Worm (Caenorhabditis elegans) whole organism, L1 larva: ENCODE measurements around the gene ftr-1.

Experiments
- C34B4.2 ChIP-seq: sonication (generic microtip); optimal IDR thresholded peaks from 2 replicates; lab custom pipeline; 2017; ENCODE audit warnings: mild to moderate bottlenecking, missing genetic modification characterization, missing compliant biosample characterization
- ama-1 ChIP-seq: fragments of 150-350 bp; optimal IDR thresholded peaks from 2 replicates; lab custom pipeline; 2014
- blmp-1 ChIP-seq: fragments of 150-350 bp; optimal IDR thresholded peaks from 2 replicates; lab custom pipeline; 2014; ENCODE audit warnings: missing biosample characterization, missing genetic modification characterization
- ceh-88 ChIP-seq: fragments of 200-800 bp; sonication (Bioruptor generic); IDR thresholded peaks from 2 replicates; pipeline ENCODE4 v1.3.6; 2022; ENCODE audit warnings: missing genetic modification characterization, missing compliant biosample characterization
- efl-1 ChIP-seq, 4 experiments: fragments of 150-350 bp; optimal IDR thresholded peaks in 3 of 4; peaks in 1 of 4; 1 replicate in 1 of 4; 2 replicates in 3 of 4; lab custom pipeline; 2014; ENCODE audit warnings: missing biosample characterization in 2 of 4, missing genetic modification characterization in 2 of 4, missing genetic modification reagents in 2 of 4
- efl-3 ChIP-seq: fragments of 200-800 bp; sonication (Bioruptor generic); optimal IDR thresholded peaks from 2 replicates; lab custom pipeline; 2018; ENCODE audit warnings: mild to moderate bottlenecking, missing genetic modification characterization, missing compliant biosample characterization
- egl-27 ChIP-seq, 2 experiments: fragments of 150-350 bp in 1 of 2; sonication (generic microtip); optimal IDR thresholded peaks; 3 replicates each; lab custom pipeline; 2017 to 2018; ENCODE audit warnings: missing biosample characterization in 2 of 2, missing genetic modification characterization in 2 of 2, missing genetic modification reagents in 2 of 2
- elt-2 ChIP-seq: sonication (generic microtip); optimal IDR thresholded peaks from 2 replicates; lab custom pipeline; 2016; ENCODE audit warnings: missing genetic modification characterization, mild to moderate bottlenecking, inconsistent platforms, missing compliant biosample characterization, missing genetic modification reagents
- elt-3 ChIP-seq, 6 experiments: fragments of 150-350 bp in 1 of 6; sonication (generic microtip); optimal IDR thresholded peaks; 2 replicates each; lab custom pipeline; 2017 to 2018; ENCODE audit warnings: missing biosample characterization in 6 of 6, missing genetic modification characterization in 6 of 6, inconsistent platforms in 1 of 6
- fkh-10 ChIP-seq: sonication (generic microtip); optimal IDR thresholded peaks from 2 replicates; lab custom pipeline; 2017; ENCODE audit warnings: missing biosample characterization, missing genetic modification reagents, missing genetic modification characterization
- fkh-4 ChIP-seq: sonication (generic microtip); optimal IDR thresholded peaks from 2 replicates; lab custom pipeline; 2016; ENCODE audit warnings: missing compliant biosample characterization, missing genetic modification characterization, borderline replicate concordance
- grh-1 ChIP-seq: fragments of 200-800 bp; sonication (Bioruptor generic); IDR thresholded peaks from 2 replicates; pipeline ENCODE4 v1.3.6; 2022; ENCODE audit warnings: missing genetic modification reagents, missing genetic modification characterization, missing compliant biosample characterization
- hlh-17 ChIP-seq: fragments of 200-800 bp; sonication (Bioruptor generic); optimal IDR thresholded peaks from 2 replicates; lab custom pipeline; 2018; ENCODE audit warnings: missing genetic modification characterization, mild to moderate bottlenecking, missing compliant biosample characterization, moderate library complexity, borderline replicate concordance
- hpl-2 ChIP-seq: fragments of 150-350 bp; optimal IDR thresholded peaks from 2 replicates; lab custom pipeline; 2014; ENCODE audit warnings: missing biosample characterization, missing genetic modification reagents, missing genetic modification characterization
- irx-1 ChIP-seq: sonication (generic microtip); optimal IDR thresholded peaks from 2 replicates; lab custom pipeline; 2016; ENCODE audit warnings: missing genetic modification characterization, missing compliant biosample characterization
- jun-1 ChIP-seq: fragments of 150-350 bp; optimal IDR thresholded peaks from 2 replicates; lab custom pipeline; 2014; ENCODE audit warnings: missing biosample characterization, missing genetic modification reagents, missing genetic modification characterization
- lin-13 ChIP-seq: fragments of 150-350 bp; optimal IDR thresholded peaks from 2 replicates; lab custom pipeline; 2014; ENCODE audit warnings: missing biosample characterization, missing genetic modification reagents, missing genetic modification characterization
- lin-15B ChIP-seq: fragments of 150-350 bp; sonication (generic microtip); optimal IDR thresholded peaks from 3 replicates; lab custom pipeline; 2014; ENCODE audit warnings: missing biosample characterization, missing genetic modification characterization
- lin-35 ChIP-seq, 2 experiments: fragments of 150-350 bp; optimal IDR thresholded peaks; 2 replicates each; lab custom pipeline; 2014; ENCODE audit warnings: missing biosample characterization in 2 of 2, missing genetic modification characterization in 2 of 2, missing genetic modification reagents in 2 of 2
- lin-39 ChIP-seq: fragments of 150-350 bp; optimal IDR thresholded peaks from 2 replicates; lab custom pipeline; 2014; ENCODE audit warnings: missing biosample characterization, missing genetic modification reagents, missing genetic modification characterization
- lir-3 ChIP-seq: sonication (generic microtip); optimal IDR thresholded peaks from 2 replicates; lab custom pipeline; 2016; ENCODE audit warnings: mild to moderate bottlenecking, missing genetic modification characterization, moderate library complexity, missing compliant biosample characterization; ENCODE audit not compliant: poor library complexity
- mab-9 ChIP-seq: fragments of 200-800 bp; sonication (Bioruptor generic); IDR thresholded peaks from 2 replicates; pipeline ENCODE4 v1.3.6; 2022; ENCODE audit warnings: missing genetic modification reagents, missing genetic modification characterization, missing compliant biosample characterization
- mef-2 ChIP-seq: fragments of 150-350 bp; optimal IDR thresholded peaks from 2 replicates; lab custom pipeline; 2014; ENCODE audit warnings: missing biosample characterization, missing genetic modification characterization
- mep-1 ChIP-seq: fragments of 150-350 bp; optimal IDR thresholded peaks from 2 replicates; lab custom pipeline; 2014; ENCODE audit warnings: missing biosample characterization, missing genetic modification characterization
- nhr-12 ChIP-seq: sonication (generic microtip); optimal IDR thresholded peaks from 2 replicates; lab custom pipeline; 2017; ENCODE audit warnings: missing biosample characterization, missing genetic modification characterization
- nhr-19 ChIP-seq: fragments of 200-800 bp; sonication (Bioruptor generic); conservative IDR thresholded peaks from 2 replicates; pipeline ENCODE4 v1.3.6; 2022; ENCODE audit warnings: missing genetic modification characterization, missing compliant biosample characterization
- nhr-20 ChIP-seq: sonication (generic microtip); optimal IDR thresholded peaks from 2 replicates; lab custom pipeline; 2016; ENCODE audit warnings: mild to moderate bottlenecking, missing genetic modification characterization, missing compliant biosample characterization
- nhr-237 ChIP-seq: fragments of 150-350 bp; optimal IDR thresholded peaks from 2 replicates; lab custom pipeline; 2014; ENCODE audit warnings: missing biosample characterization, missing genetic modification characterization
- nhr-71 ChIP-seq: sonication (generic microtip); optimal IDR thresholded peaks from 2 replicates; lab custom pipeline; 2016; ENCODE audit warnings: mild to moderate bottlenecking, missing genetic modification characterization, moderate library complexity, missing compliant biosample characterization
- nhr-90 ChIP-seq: sonication (generic microtip); optimal IDR thresholded peaks from 2 replicates; lab custom pipeline; 2016; ENCODE audit warnings: mild to moderate bottlenecking, missing genetic modification characterization, missing compliant biosample characterization; ENCODE audit not compliant: poor library complexity
- pag-3 ChIP-seq: sonication (generic microtip); optimal IDR thresholded peaks from 2 replicates; lab custom pipeline; 2017; ENCODE audit warnings: missing genetic modification characterization, mild to moderate bottlenecking, missing compliant biosample characterization, antibody characterized with exemption, borderline replicate concordance; ENCODE audit not compliant: insufficient read depth
- pax-3 ChIP-seq: fragments of 200-800 bp; sonication (Bioruptor generic); optimal IDR thresholded peaks from 2 replicates; lab custom pipeline; 2018; ENCODE audit warnings: mild to moderate bottlenecking, missing genetic modification characterization, moderate library complexity, missing compliant biosample characterization
- pqm-1 ChIP-seq: sonication (generic microtip); optimal IDR thresholded peaks from 3 replicates; lab custom pipeline; 2017; ENCODE audit warnings: missing biosample characterization, missing genetic modification characterization
- snpc-4 ChIP-seq: fragments of 150-350 bp; optimal IDR thresholded peaks from 2 replicates; lab custom pipeline; 2014; ENCODE audit warnings: missing biosample characterization, missing genetic modification characterization
- snu-23 ChIP-seq: sonication (generic microtip); optimal IDR thresholded peaks from 2 replicates; lab custom pipeline; 2016; ENCODE audit warnings: missing genetic modification characterization, missing compliant biosample characterization
- tbx-2 ChIP-seq: sonication (generic microtip); optimal IDR thresholded peaks from 2 replicates; lab custom pipeline; 2016; ENCODE audit warnings: missing genetic modification characterization, missing compliant biosample characterization
- xbp-1 ChIP-seq: sonication (generic microtip); optimal IDR thresholded peaks from 2 replicates; lab custom pipeline; 2016; ENCODE audit warnings: missing genetic modification characterization, missing compliant biosample characterization
- ztf-4 ChIP-seq: fragments of 150-350 bp; optimal IDR thresholded peaks from 2 replicates; lab custom pipeline; 2014; ENCODE audit warnings: missing biosample characterization, missing genetic modification characterization

Gene ftr-1

ce11 chrV:20161781-20162289, 34.9 kb upstream of the ftr-1 start:
- TF ChIP-seq blmp-1 (tag; lab: Kevin White, UChicago) (no peak), irx-1 (tag; lab: Kevin White, UChicago) (no peak), pag-3 (no peak), nhr-12 (tag; lab: Kevin White, UChicago) (no peak), grh-1 (GFP tag; lab: Robert Waterston, UW) (no peak), lin-39 (tag; lab: Kevin White, UChicago) (no peak), fkh-4 (no peak), C34B4.2 (no peak), efl-3 (no peak), lir-3 (tag; lab: Kevin White, UChicago) (no peak)

DNA sequence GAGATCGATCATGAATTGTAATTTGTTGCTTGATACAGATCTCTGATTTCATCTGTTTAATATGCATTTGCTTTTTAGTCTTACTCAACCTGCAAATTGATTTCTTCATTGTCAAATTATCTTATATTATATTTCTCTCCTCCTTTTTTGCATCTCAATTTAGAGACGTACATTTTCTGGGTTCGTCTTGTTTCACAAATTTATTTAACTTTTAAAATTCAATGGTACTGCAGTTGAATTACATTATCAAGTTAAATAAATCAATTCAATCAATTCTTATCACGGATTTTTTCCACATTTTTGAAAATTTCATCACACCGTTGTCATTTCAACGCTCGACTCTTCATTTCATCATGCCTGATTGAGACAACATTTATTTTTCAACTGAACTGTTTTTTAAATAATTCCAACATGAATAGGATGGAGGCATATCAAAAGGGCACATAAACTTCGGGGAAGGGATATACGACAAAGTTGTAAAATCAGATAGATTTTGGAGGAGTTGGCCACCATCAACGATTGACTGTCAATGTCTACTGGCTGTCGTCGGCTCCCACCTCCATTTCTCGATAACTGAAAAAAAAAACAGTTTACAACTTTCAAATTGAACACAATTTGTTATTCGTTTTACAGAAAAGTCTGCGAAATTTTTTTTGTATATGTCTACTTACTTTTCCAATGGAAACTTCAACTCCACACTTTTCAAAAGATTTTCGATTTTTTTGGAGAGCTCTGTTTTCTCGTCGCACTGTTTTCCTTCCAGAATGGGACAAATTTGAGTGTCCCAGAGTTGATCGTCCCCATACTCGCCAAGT, 34.3 kb upstream of the ftr-1 start:
- TF ChIP-seq ama-1 (lab: Kevin White, UChicago) = peak; percentile 63
- TF ChIP-seq lin-13 = no peak
- no peak for TF ChIP-seq mep-1 (tag; lab: Kevin White, UChicago)
- peak in 1 of 2 experiments; percentile 60 for TF ChIP-seq lin-35 (GFP tag; optimal IDR thresholded peaks at IDR 0.05; lab: Kevin White, UChicago)
- peak; percentile 9 for TF ChIP-seq nhr-71 (tag; lab: Kevin White, UChicago)
- no peak for TF ChIP-seq snpc-4 (tag; lab: Kevin White, UChicago)
- TF ChIP-seq hpl-2 (GFP tag; lab: Kevin White, UChicago) = peak; percentile 51
- TF ChIP-seq tbx-2 (tag; lab: Kevin White, UChicago) = no peak
- no peak for TF ChIP-seq efl-1 (optimal IDR thresholded peaks at IDR 0.05; lab: Kevin White, UChicago)
- TF ChIP-seq efl-1 (GFP tag; optimal IDR thresholded peaks at IDR 0.05 in 1 of 2; lab: Kevin White, UChicago) = peak in 1 of 2 experiments; percentile 59
- no peak for TF ChIP-seq lir-3 (tag; lab: Kevin White, UChicago)
- peak; percentile 73 for TF ChIP-seq elt-2 (tag; lab: Kevin White, UChicago)

DNA sequence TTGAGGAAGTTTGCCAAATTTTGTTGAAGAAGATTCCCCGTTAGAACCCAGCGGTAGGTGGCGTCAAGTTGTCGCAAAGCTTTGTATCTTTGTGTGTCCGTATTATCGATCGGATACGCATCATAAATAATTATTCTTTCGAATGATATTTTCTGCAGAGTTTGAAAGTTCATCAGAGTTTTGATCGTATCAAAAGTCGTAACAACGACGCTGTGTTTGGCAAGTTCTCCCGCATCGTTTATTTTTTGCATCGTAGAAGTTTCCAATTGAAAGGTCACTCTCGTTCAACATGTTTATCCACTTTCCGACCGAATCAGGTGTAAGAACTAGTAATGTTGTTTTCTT, 33.7 kb upstream of the ftr-1 start:
- TF ChIP-seq snu-23 (GFP tag; lab: Kevin White, UChicago) (no peak), ceh-88 (GFP tag; lab: Robert Waterston, UW) (no peak), hlh-17 (no peak), ztf-4 (no peak), egl-27 (tag; optimal IDR thresholded peaks at IDR 0.05; lab: Kevin White, UChicago) (no peak), xbp-1 (tag; lab: Kevin White, UChicago) (no peak), irx-1 (tag; lab: Kevin White, UChicago) (no peak), lin-13 (no peak), lir-3 (tag; lab: Kevin White, UChicago) (no peak), lin-15B (tag; lab: Kevin White, UChicago) (no peak), nhr-237 (no peak), elt-3 (tag; optimal IDR thresholded peaks at IDR 0.05; lab: Kevin White, UChicago) (no peak)

- no peak for TF ChIP-seq mef-2
- TF ChIP-seq nhr-20 (tag; lab: Kevin White, UChicago) = peak; percentile 50
- peak in 1 of 2 experiments; percentile 46 for TF ChIP-seq lin-35 (GFP tag; optimal IDR thresholded peaks at IDR 0.05; lab: Kevin White, UChicago)
- TF ChIP-seq mab-9 (GFP tag; lab: Robert Waterston, UW) = no peak
- TF ChIP-seq jun-1 (tag; lab: Kevin White, UChicago) = peak; percentile 66
- TF ChIP-seq nhr-19 (GFP tag; lab: Robert Waterston, UW) = 0 out of 2 replicates have a peak, but pooled peaks have one; percentile 8
- no peak for TF ChIP-seq pag-3
- no peak for TF ChIP-seq fkh-10 (GFP tag; lab: Kevin White, UChicago)
- no peak for TF ChIP-seq fkh-4
- peak; percentile 25 for TF ChIP-seq pax-3 (tag; lab: Kevin White, UChicago)
- TF ChIP-seq pqm-1 (tag; lab: Kevin White, UChicago) = peak; percentile 72
- TF ChIP-seq nhr-71 (tag; lab: Kevin White, UChicago) = peak; percentile 67
- TF ChIP-seq elt-2 (tag; lab: Kevin White, UChicago) = peak; percentile 99
- TF ChIP-seq nhr-90 (tag; lab: Kevin White, UChicago) = peak; percentile 47
- TF ChIP-seq ceh-88 (GFP tag; lab: Robert Waterston, UW) = no peak
Measured at ce11 chrV:20164059-20164892, 32.5 kb upstream of the ftr-1 start, which contains the start of gene F19B2.5. F19B2.5 (minus strand) TSS chrV:20164165.
